Fruit fly (Drosophila melanogaster): ENCODE results near the gene mRpS24.
A peak's percentile ranks its signal among the peaks of the same experiment; 100 is the strongest.

mRpS24 gene

dm6 chr3R:24193373-24193879 lies 30.1 kb upstream of the mRpS24 start, which contains the start of the genes SMC6 and CG6204 (continued):
- no peak for TF ChIP-seq p53 (GFP tag; optimal IDR thresholded peaks at IDR 0.05)
- peak; percentile 89 for TF ChIP-seq Sox100B (GFP tag; optimal IDR thresholded peaks at IDR 0.05)
- no peak for TF ChIP-seq CG8478 (optimal IDR thresholded peaks at IDR 0.05)
- TF ChIP-seq Hr51 (GFP tag; optimal IDR thresholded peaks at IDR 0.05) = peak; percentile 84 to 97
- peak; percentile 93 for TF ChIP-seq Awh (GFP tag; IDR thresholded peaks at IDR 0.05)
- no peak for TF ChIP-seq sna (GFP tag; IDR thresholded peaks at IDR 0.05; ENCODE audit: partially characterized antibody)
- peak; percentile 52 for TF ChIP-seq CG11398 (GFP tag; optimal IDR thresholded peaks at IDR 0.05)
- peak; percentile 80 for TF ChIP-seq CG16779 (GFP tag; IDR thresholded peaks at IDR 0.05)
- TF ChIP-seq CG12744 (GFP tag; optimal IDR thresholded peaks at IDR 0.05) = peak; percentile 80
- TF ChIP-seq CG6272 (GFP tag; IDR thresholded peaks at IDR 0.05) = peak; percentile 94
- peak; percentile 44 for TF ChIP-seq Atf3 (GFP tag; optimal IDR thresholded peaks at IDR 0.05)
- no peak for TF ChIP-seq ato (GFP tag; IDR thresholded peaks at IDR 0.05; ENCODE audit: partially characterized antibody)
- no peak for TF ChIP-seq br (optimal IDR thresholded peaks at IDR 0.05)
- peak; percentile 88 for TF ChIP-seq CG11093 (GFP tag; IDR thresholded peaks at IDR 0.05)
- peak; percentile 70 for TF ChIP-seq Lhr (GFP tag; optimal IDR thresholded peaks at IDR 0.05)
- no peak for TF ChIP-seq nerfin-2 (GFP tag; IDR thresholded peaks at IDR 0.05; ENCODE audit: partially characterized antibody)
- TF ChIP-seq CG5245 (GFP tag; optimal IDR thresholded peaks at IDR 0.05) = peak; percentile 86
- TF ChIP-seq otp (GFP tag; IDR thresholded peaks at IDR 0.05) = peak; percentile 84
- TF ChIP-seq zen2 (GFP tag; IDR thresholded peaks at IDR 0.05; ENCODE audit: partially characterized antibody) = no peak
- TF ChIP-seq cwo (GFP tag; optimal IDR thresholded peaks at IDR 0.05) = peak; percentile 90
- TF ChIP-seq pum (GFP tag; optimal IDR thresholded peaks at IDR 0.05) = peak; percentile 83
- TF ChIP-seq Antp (GFP tag; optimal IDR thresholded peaks at IDR 0.05) = peak; percentile 70
- peak; percentile 90 for TF ChIP-seq HHEX (GFP tag; optimal IDR thresholded peaks at IDR 0.05)
- no peak for TF ChIP-seq kni (GFP tag; optimal IDR thresholded peaks at IDR 0.05)
- peak; percentile 86 for TF ChIP-seq chm (GFP tag; IDR thresholded peaks at IDR 0.05)
- peak; percentile 88; the same call in 1 of the 2 replicates for TF ChIP-seq sim (GFP tag; IDR thresholded peaks at IDR 0.05)
- peak; percentile 85 for TF ChIP-seq ewg (GFP tag; optimal IDR thresholded peaks at IDR 0.05)
- TF ChIP-seq h (optimal IDR thresholded peaks at IDR 0.05) = no peak
- TF ChIP-seq Hey (tag; optimal IDR thresholded peaks at IDR 0.05) = peak; percentile 35
- peak; percentile 83 for TF ChIP-seq dan (GFP tag; IDR thresholded peaks at IDR 0.05)
- TF ChIP-seq esg (GFP tag; conservative IDR thresholded peaks at IDR 0.05) = peak; percentile 94
- peak; percentile 79 for TF ChIP-seq kah (GFP tag; optimal IDR thresholded peaks at IDR 0.05)
- TF ChIP-seq scrt (GFP tag; optimal IDR thresholded peaks at IDR 0.05) = no peak
- TF ChIP-seq CG31388 (GFP tag; optimal IDR thresholded peaks at IDR 0.05) = peak; percentile 86
- TF ChIP-seq CG10431 (GFP tag; optimal IDR thresholded peaks at IDR 0.05) = peak; percentile 51
- peak; percentile 45 for TF ChIP-seq CTCF (GFP tag; optimal IDR thresholded peaks at IDR 0.05)
- TF ChIP-seq CkIIα-i1 (GFP tag; IDR thresholded peaks at IDR 0.05) = peak; percentile 70; the same call in 1 of the 2 replicates
- peak; percentile 96 for TF ChIP-seq Oli (tag; optimal IDR thresholded peaks at IDR 0.05)
- peak; percentile 92 for TF ChIP-seq H15 (GFP tag; IDR thresholded peaks at IDR 0.05)
- TF ChIP-seq onecut (GFP tag; IDR thresholded peaks at IDR 0.05) = peak; percentile 85
- peak; percentile 90 for TF ChIP-seq Taf1 (GFP tag; IDR thresholded peaks at IDR 0.05)
- TF ChIP-seq BtbVII (GFP tag; optimal IDR thresholded peaks at IDR 0.05) = peak; percentile 84
- TF ChIP-seq CG18599 (GFP tag; optimal IDR thresholded peaks at IDR 0.05) = peak; percentile 92
- TF ChIP-seq CG17361 (GFP tag; IDR thresholded peaks at IDR 0.05) = peak; percentile 97
- TF ChIP-seq CG14860 (GFP tag; IDR thresholded peaks at IDR 0.05; ENCODE audit: partially characterized antibody) = no peak
- TF ChIP-seq pros (GFP tag; optimal IDR thresholded peaks at IDR 0.05) = peak; percentile 20
- TF ChIP-seq kay (GFP tag; optimal IDR thresholded peaks at IDR 0.05) = peak; percentile 85
- no peak for TF ChIP-seq Hr78 (GFP tag; optimal IDR thresholded peaks at IDR 0.05)
- TF ChIP-seq CG7963 (GFP tag; IDR thresholded peaks at IDR 0.05; ENCODE audit: partially characterized antibody) = no peak
- TF ChIP-seq Optix (GFP tag; IDR thresholded peaks at IDR 0.05) = no peak
- TF ChIP-seq twi (tag; optimal IDR thresholded peaks at IDR 0.05) = peak; percentile 91
